Worm (Caenorhabditis elegans) whole organism, early embryonic: ENCODE results near the gene slc-9B.2.

Experiments
- B0310.2 ChIP-seq: sonication (generic microtip); optimal IDR thresholded peaks from 2 replicates; lab custom pipeline; 2016; ENCODE audit warnings: mild to moderate bottlenecking, missing genetic modification characterization, missing compliant biosample characterization
- ama-1 ChIP-seq: fragments of 150-350 bp; optimal IDR thresholded peaks from 2 replicates; lab custom pipeline; 2014
- flt-1 ChIP-seq: fragments of 200-800 bp; sonication (Bioruptor generic); IDR thresholded peaks from 2 replicates; pipeline ENCODE4 v1.3.6; 2022; ENCODE audit warnings: missing genetic modification characterization, missing compliant biosample characterization
- hmbx-1 ChIP-seq: sonication (generic microtip); optimal IDR thresholded peaks from 2 replicates; lab custom pipeline; 2016; ENCODE audit warnings: mild to moderate bottlenecking, missing genetic modification characterization, missing compliant biosample characterization
- hmg-4 ChIP-seq: fragments of 200-800 bp; sonication (Bioruptor generic); optimal IDR thresholded peaks from 2 replicates; lab custom pipeline; 2018; ENCODE audit warnings: mild to moderate bottlenecking, missing genetic modification characterization, missing compliant biosample characterization
- tbx-11 ChIP-seq: fragments of 200-800 bp; sonication (Bioruptor generic); IDR thresholded peaks from 2 replicates; pipeline ENCODE4 v1.3.6; 2022; ENCODE audit warnings: missing genetic modification characterization, missing compliant biosample characterization

ce11 chrV:16322155-16322554 is 16.7 kb upstream of the slc-9B.2 start:
- TF ChIP-seq flt-1 (no peak), hmg-4 (GFP tag; lab: Kevin White, UChicago) (no peak), ama-1 (no peak), hmbx-1 (tag; lab: Kevin White, UChicago) (no peak), B0310.2 (tag; lab: Kevin White, UChicago) (no peak), tbx-11 (no peak)
